Worm (Caenorhabditis elegans): ENCODE measurements around the gene ncs-3.

- TF ChIP-seq dao-5 (tag; optimal IDR thresholded peaks at IDR 0.05) (no peak), him-1 (tag; optimal IDR thresholded peaks at IDR 0.05) (peak; percentile 18), W03F9.2 (tag; optimal IDR thresholded peaks at IDR 0.05) (no peak)
Observed at ce11 chrX:1057821-1058377, 4.0 kb downstream of the ncs-3 start.

All from whole organism, L4/young adult.